Worm (Caenorhabditis elegans) whole organism, L3 larva: ENCODE results near the gene nas-24.

Experiments used
- ZK546.5 ChIP-seq: sonication (generic microtip); optimal IDR thresholded peaks from 2 replicates; lab custom pipeline; 2017; ENCODE audit warnings: missing biosample characterization, missing genetic modification characterization
- elt-2 ChIP-seq: sonication (generic microtip); optimal IDR thresholded peaks from 2 replicates; lab custom pipeline; 2016; ENCODE audit warnings: missing genetic modification reagents, mild to moderate bottlenecking, missing genetic modification characterization, missing compliant biosample characterization
- nhr-28 ChIP-seq: fragments of 150-350 bp; optimal IDR thresholded peaks from 2 replicates; lab custom pipeline; 2014; ENCODE audit warnings: missing biosample characterization, missing genetic modification characterization
- nhr-67 ChIP-seq: fragments of 150-350 bp; optimal IDR thresholded peaks from 2 replicates; lab custom pipeline; 2014; ENCODE audit warnings: missing biosample characterization, missing genetic modification characterization
- nhr-77 ChIP-seq: fragments of 150-350 bp; optimal IDR thresholded peaks from 2 replicates; lab custom pipeline; 2014; ENCODE audit warnings: missing biosample characterization, missing genetic modification characterization
- pha-4 ChIP-seq: fragments of 150-350 bp; optimal IDR thresholded peaks from 2 replicates; lab custom pipeline; 2014; ENCODE audit warnings: missing biosample characterization, missing genetic modification reagents, missing genetic modification characterization
- unc-62 ChIP-seq: fragments of 150-350 bp; sonication (generic microtip); optimal IDR thresholded peaks from 4 replicates; lab custom pipeline; 2014; ENCODE audit warnings: missing biosample characterization, missing genetic modification reagents, missing genetic modification characterization

DNA sequence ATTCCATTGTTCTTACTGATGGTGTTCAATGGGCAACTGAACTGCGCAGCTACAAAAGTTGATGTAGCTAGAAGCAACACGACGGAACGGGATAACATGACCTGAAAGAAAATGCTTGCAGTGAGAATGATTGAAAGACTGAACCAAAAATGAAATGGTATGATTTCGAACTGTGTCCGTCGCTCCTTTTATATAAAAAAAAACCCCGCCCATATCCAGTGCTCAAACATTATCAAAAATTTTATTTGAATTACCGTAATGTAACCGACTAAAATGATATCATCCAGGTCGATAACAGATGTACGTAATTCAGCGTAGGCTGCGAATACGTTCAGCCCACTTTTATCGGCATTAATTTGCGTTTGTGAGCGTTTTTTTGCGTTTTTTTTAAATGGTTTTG is 30.8 kb upstream of the nas-24 start, which contains the start of gene irg-5:
- TF ChIP-seq ZK546.5 (tag; lab: Kevin White, UChicago) (no peak), nhr-77 (tag; lab: Kevin White, UChicago) (no peak), pha-4 (tag; lab: Kevin White, UChicago) (no peak), nhr-67 (tag; lab: Kevin White, UChicago) (no peak), nhr-28 (tag; lab: Kevin White, UChicago) (no peak), unc-62 (GFP tag; lab: Kevin White, UChicago) (no peak), elt-2 (tag; lab: Kevin White, UChicago) (no peak)
